Worm (Caenorhabditis elegans) whole organism, late embryonic: ENCODE results near the gene rgs-5.

Source experiments
- ceh-30 ChIP-seq: fragments of 150-350 bp; optimal IDR thresholded peaks from 2 replicates; lab custom pipeline; 2014; ENCODE audit warnings: missing biosample characterization, missing genetic modification characterization
- ceh-45 ChIP-seq: fragments of 200-800 bp; sonication (Bioruptor generic); IDR thresholded peaks from 2 replicates; pipeline ENCODE4 v1.3.6; 2022; ENCODE audit warnings: missing genetic modification reagents, missing genetic modification characterization, missing compliant biosample characterization
- dmd-4 ChIP-seq: sonication (generic microtip); optimal IDR thresholded peaks from 2 replicates; lab custom pipeline; 2016; ENCODE audit warnings: borderline replicate concordance, missing genetic modification characterization, missing compliant biosample characterization
- madf-2 ChIP-seq: sonication (generic microtip); optimal IDR thresholded peaks from 2 replicates; lab custom pipeline; 2017; ENCODE audit warnings: missing genetic modification characterization, missing compliant biosample characterization
- ztf-16 ChIP-seq: sonication (generic microtip); optimal IDR thresholded peaks from 2 replicates; lab custom pipeline; 2017; ENCODE audit warnings: missing genetic modification characterization, missing compliant biosample characterization

ce11 chrIII:5719105-5719831, 20.9 kb downstream of the rgs-5 start:
- TF ChIP-seq dmd-4 (no peak), ceh-30 (no peak), ceh-45 (GFP tag; lab: Robert Waterston, UW) (no peak), madf-2 (no peak), ztf-16 (tag; lab: Kevin White, UChicago) (no peak)
